Worm (Caenorhabditis elegans): ENCODE results near the gene clh-1.

clh-1 gene

ce11 chrII:11838353-11838752, 17.9 kb downstream of the clh-1 start (continued):
- TF ChIP-seq nhr-77 (tag; optimal IDR thresholded peaks at IDR 0.05) (no peak), lsy-2 (tag; optimal IDR thresholded peaks at IDR 0.05) (peak in 1 of 2 experiments; percentile 28), sptf-1 (tag; optimal IDR thresholded peaks at IDR 0.05) (no peak), hlh-4 (tag; optimal IDR thresholded peaks at IDR 0.05) (no peak), snu-23 (GFP tag; optimal IDR thresholded peaks at IDR 0.05) (peak; percentile 13), mdl-1 (tag; optimal IDR thresholded peaks at IDR 0.05) (no peak), rnt-1 (tag; optimal IDR thresholded peaks at IDR 0.05) (no peak), ztf-11 (tag; optimal IDR thresholded peaks at IDR 0.05) (no peak), dsc-1 (tag; optimal IDR thresholded peaks at IDR 0.05) (no peak), blmp-1 (tag; optimal IDR thresholded peaks at IDR 0.05) (peak; percentile 47), nhr-20 (tag; optimal IDR thresholded peaks at IDR 0.05) (peak; percentile 81), nhr-90 (tag; optimal IDR thresholded peaks at IDR 0.05; ENCODE audit: poor library complexity) (peak; percentile 17), hpl-2 (GFP tag; optimal IDR thresholded peaks at IDR 0.05) (no peak), lin-35 (GFP tag; optimal IDR thresholded peaks at IDR 0.05) (peak in 1 of 2 experiments; percentile 17), zag-1 (tag; optimal IDR thresholded peaks at IDR 0.05) (no peak), unc-98 (GFP tag; IDR thresholded peaks at IDR 0.05) (no peak), mab-9 (GFP tag; IDR thresholded peaks at IDR 0.05) (no peak), ama-1 (optimal IDR thresholded peaks at IDR 0.05) (no peak), sup-37 (GFP tag; optimal IDR thresholded peaks at IDR 0.05) (no peak), vab-15 (tag; optimal IDR thresholded peaks at IDR 0.05) (no peak), ztf-4 (tag; optimal IDR thresholded peaks at IDR 0.05) (no peak), lin-14 (GFP tag; optimal IDR thresholded peaks at IDR 0.05) (peak; percentile 80), nhr-71 (tag; optimal IDR thresholded peaks at IDR 0.05) (peak; percentile 76), sox-4 (tag; optimal IDR thresholded peaks at IDR 0.05) (no peak), zip-4 (GFP tag; optimal IDR thresholded peaks at IDR 0.05) (no peak), ceh-8 (GFP tag; optimal IDR thresholded peaks at IDR 0.05) (no peak), nhr-85 (tag) (peak; percentile 96), efl-1 (optimal IDR thresholded peaks at IDR 0.05) (no peak), efl-1 (GFP tag; optimal IDR thresholded peaks at IDR 0.05 in 1 of 2) (peak in 1 of 2 experiments; percentile 72), Y116A8C.19 (tag; optimal IDR thresholded peaks at IDR 0.05; ENCODE audit: borderline replicate concordance) (no peak), nhr-28 (tag; optimal IDR thresholded peaks at IDR 0.05) (no peak), egl-13 (tag; optimal IDR thresholded peaks at IDR 0.05) (no peak), irx-1 (tag; optimal IDR thresholded peaks at IDR 0.05) (no peak), elt-3 (tag; optimal IDR thresholded peaks at IDR 0.05) (peak in 4 of 6 experiments; percentile 66 to 93 (median 67)), lin-15B (tag; optimal IDR thresholded peaks at IDR 0.05) (no peak), F16B12.6 (tag; optimal IDR thresholded peaks at IDR 0.05) (no peak), C04F5.9 (tag; optimal IDR thresholded peaks at IDR 0.05) (no peak), fkh-8 (tag; optimal IDR thresholded peaks at IDR 0.05) (no peak), lin-13 (GFP tag; optimal IDR thresholded peaks at IDR 0.05) (no peak), ces-1 (GFP tag; optimal IDR thresholded peaks at IDR 0.05) (no peak), ceh-82 (tag; optimal IDR thresholded peaks at IDR 0.05) (no peak), ceh-88 (GFP tag; IDR thresholded peaks at IDR 0.05) (no peak), pqm-1 (tag; optimal IDR thresholded peaks at IDR 0.05) (no peak), nhr-47 (tag; optimal IDR thresholded peaks at IDR 0.05) (peak; percentile 25), unc-30 (tag; optimal IDR thresholded peaks at IDR 0.05) (no peak), efl-3 (GFP tag; optimal IDR thresholded peaks at IDR 0.05) (no peak), isw-1 (GFP tag; IDR thresholded peaks at IDR 0.05) (no peak), dpl-1 (GFP tag; optimal IDR thresholded peaks at IDR 0.05) (no peak), ceh-63 (GFP tag; optimal IDR thresholded peaks at IDR 0.05) (no peak), hlh-17 (GFP tag; optimal IDR thresholded peaks at IDR 0.05; ENCODE audit: borderline replicate concordance) (no peak), nhr-12 (tag; optimal IDR thresholded peaks at IDR 0.05) (no peak)
